Fruit fly (Drosophila melanogaster) Kc167 (cell line): ENCODE data around the gene DIP2.

Experiments
- Myc ChIP-seq: fragments of >200 bp; optimal IDR thresholded peaks from 2 replicates; lab custom pipeline; 2017; ENCODE audit warnings: missing external identifiers
- Sin3A ChIP-seq: fragments of >200 bp; optimal IDR thresholded peaks from 2 replicates; lab custom pipeline; 2018; ENCODE audit warnings: missing external identifiers
- h ChIP-seq: fragments of >200 bp; optimal IDR thresholded peaks from 3 replicates; lab custom pipeline; 2018; ENCODE audit warnings: missing external identifiers
- insv ChIP-seq: fragments of >200 bp; optimal IDR thresholded peaks from 3 replicates; lab custom pipeline; 2018; ENCODE audit warnings: missing external identifiers
- psq ChIP-seq: fragments of >200 bp; optimal IDR thresholded peaks from 2 replicates; lab custom pipeline; 2017; ENCODE audit warnings: missing external identifiers
- ttk ChIP-seq: sonication (Bioruptor generic); optimal IDR thresholded peaks from 2 replicates; lab custom pipeline; 2017; ENCODE audit warnings: missing external identifiers

DNA sequence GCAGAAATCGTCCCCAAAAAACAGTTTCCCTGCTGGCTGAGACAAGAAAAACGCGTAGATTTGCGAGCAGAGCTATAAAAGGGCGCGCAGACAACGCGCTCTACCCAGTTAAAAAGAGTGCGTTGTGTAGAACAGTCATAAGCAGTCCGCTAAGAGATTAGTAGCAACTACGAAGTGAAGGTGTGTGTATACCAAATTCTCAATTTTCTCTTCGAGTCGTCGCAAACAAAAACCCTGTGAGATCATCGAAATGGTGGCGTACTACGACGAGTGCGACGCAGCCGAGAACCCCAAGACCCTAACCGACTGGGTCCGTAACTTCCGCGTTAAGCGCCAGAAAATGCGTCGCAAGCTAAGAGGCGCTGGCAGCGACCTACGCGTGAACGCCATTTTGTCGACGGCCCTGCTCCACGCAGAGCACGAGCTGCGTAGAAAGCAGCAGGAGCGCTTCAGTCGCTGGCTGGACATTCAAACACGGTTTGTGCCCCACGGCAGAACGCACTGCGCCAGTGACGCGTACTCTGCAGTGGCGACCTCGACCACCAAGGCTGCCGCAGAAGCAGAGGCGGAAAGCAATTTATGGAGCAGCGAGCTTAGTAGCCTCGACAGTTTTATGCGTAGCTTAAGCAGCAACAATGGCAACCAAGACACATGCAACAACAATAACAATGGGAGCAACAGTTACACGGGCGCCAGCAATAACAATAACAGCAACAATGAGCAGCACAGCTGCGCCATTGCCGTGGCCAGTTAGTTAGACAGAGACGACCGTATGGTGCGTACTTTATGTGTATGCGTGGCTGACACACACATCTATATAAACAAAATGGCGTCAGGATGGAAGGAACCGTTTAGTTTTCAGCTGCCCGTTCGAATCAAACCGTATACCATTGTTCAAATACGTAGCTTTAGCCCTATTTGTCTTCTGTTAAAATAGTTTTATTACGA lies 33.5 kb downstream of the DIP2 start:
- no peak for TF ChIP-seq insv (lab: Kevin White, UChicago)
- no peak for TF ChIP-seq Sin3A (lab: Kevin White, UChicago)
- TF ChIP-seq psq (lab: Kevin White, UChicago), result no peak
- no peak for TF ChIP-seq ttk (lab: Kevin White, UChicago)
- TF ChIP-seq h (lab: Kevin White, UChicago), result no peak
- no peak for TF ChIP-seq Myc (lab: Kevin White, UChicago)
